Fruit fly (Drosophila melanogaster) whole organism, embryonic: ENCODE results near the gene ct.
A peak's percentile ranks its signal among the peaks of the same experiment; 100 is the strongest.

Experiments
- Bdp1 ChIP-seq: fragments of 200-800 bp; sonication (Bioruptor generic); optimal IDR thresholded peaks from 3 replicates; lab custom pipeline; 2016; ENCODE audit warnings: missing biosample characterization, missing genetic modification characterization
- Blimp-1 ChIP-seq: fragments of 200-800 bp; sonication (Bioruptor generic); optimal IDR thresholded peaks from 3 replicates; lab custom pipeline; 2018; ENCODE audit warnings: missing biosample characterization, missing genetic modification characterization, mild to moderate bottlenecking, moderate library complexity, missing genetic modification reagents
- CG10366 ChIP-seq: fragments of 200-800 bp; sonication (Bioruptor generic); IDR thresholded peaks from 2 replicates; pipeline ENCODE4 v1.3.6; 2022; ENCODE audit warnings: missing biosample characterization, missing genetic modification characterization
- CG10654 ChIP-seq: fragments of 200-800 bp; sonication (Bioruptor generic); optimal IDR thresholded peaks from 2 replicates; lab custom pipeline; 2016; ENCODE audit warnings: missing biosample characterization, missing genetic modification characterization
- CG12236 ChIP-seq: fragments of 200-800 bp; sonication (Bioruptor generic); optimal IDR thresholded peaks from 2 replicates; lab custom pipeline; 2016; ENCODE audit warnings: missing biosample characterization, missing genetic modification characterization
- CG1233 ChIP-seq: fragments of 200-800 bp; sonication (Bioruptor generic); optimal IDR thresholded peaks from 4 replicates; lab custom pipeline; 2018; ENCODE audit warnings: missing biosample characterization, mild to moderate bottlenecking, missing genetic modification characterization
- CG12391 ChIP-seq: fragments of 200-800 bp; sonication (Bioruptor generic); optimal IDR thresholded peaks from 3 replicates; lab custom pipeline; 2018; ENCODE audit warnings: missing biosample characterization, mild to moderate bottlenecking, missing genetic modification characterization, moderate library complexity
- CG14860 ChIP-seq: fragments of 200-800 bp; sonication (Bioruptor generic); IDR thresholded peaks from 3 replicates; pipeline ENCODE4 v1.3.6; 2022; ENCODE audit warnings: missing biosample characterization, missing genetic modification characterization; ENCODE audit not compliant: partially characterized antibody
- CG15479 ChIP-seq: fragments of 200-800 bp; sonication (Bioruptor generic); optimal IDR thresholded peaks from 3 replicates; lab custom pipeline; 2019; ENCODE audit warnings: missing biosample characterization, mild to moderate bottlenecking, missing genetic modification characterization, moderate library complexity
- CG2889 ChIP-seq: fragments of 200-800 bp; sonication (Bioruptor generic); IDR thresholded peaks from 3 replicates; pipeline ENCODE4 v1.3.6; 2022; ENCODE audit warnings: missing biosample characterization, missing genetic modification characterization
- CG30403 ChIP-seq: fragments of 200-800 bp; sonication (Bioruptor generic); optimal IDR thresholded peaks from 3 replicates; lab custom pipeline; 2016; ENCODE audit warnings: missing biosample characterization, missing genetic modification characterization
- CG32767 ChIP-seq: fragments of 200-800 bp; sonication (Bioruptor generic); IDR thresholded peaks from 2 replicates; pipeline ENCODE4 v1.3.6; 2022; ENCODE audit warnings: missing biosample characterization, missing genetic modification characterization
- CG33557 ChIP-seq: fragments of 200-800 bp; sonication (Bioruptor generic); optimal IDR thresholded peaks from 2 replicates; lab custom pipeline; 2019; ENCODE audit warnings: missing biosample characterization, mild to moderate bottlenecking, missing genetic modification characterization, moderate library complexity
- CG6689 ChIP-seq: fragments of 200-800 bp; sonication (Bioruptor generic); IDR thresholded peaks from 2 replicates; pipeline ENCODE4 v1.3.6; 2022; ENCODE audit warnings: missing biosample characterization, missing genetic modification characterization
- CG6854 ChIP-seq: fragments of 200-800 bp; sonication (Bioruptor generic); optimal IDR thresholded peaks from 3 replicates; lab custom pipeline; 2017; ENCODE audit warnings: missing biosample characterization, mild to moderate bottlenecking, missing genetic modification characterization
- CG8924 ChIP-seq: fragments of 200-800 bp; optimal IDR thresholded peaks from 3 replicates; lab custom pipeline; 2019; ENCODE audit warnings: missing biosample characterization, mild to moderate bottlenecking, missing genetic modification characterization, moderate library complexity
- CrebB ChIP-seq: fragments of 200-800 bp; sonication (Bioruptor generic); optimal IDR thresholded peaks from 3 replicates; lab custom pipeline; 2018; ENCODE audit warnings: missing biosample characterization, mild to moderate bottlenecking, missing genetic modification characterization
- D ChIP-seq, 2 experiments: fragments of 200-800 bp in 1 of 2; fragments of >200 bp in 1 of 2; sonication (Bioruptor generic) in 1 of 2; optimal IDR thresholded peaks; 2 replicates in 1 of 2; 3 replicates in 1 of 2; lab custom pipeline; 2017; ENCODE audit warnings: mild to moderate bottlenecking in 1 of 2, missing biosample characterization in 1 of 2, missing genetic modification characterization in 1 of 2, missing genetic modification reagents in 1 of 2
- Dek ChIP-seq: fragments of 200-800 bp; sonication (Bioruptor generic); optimal IDR thresholded peaks from 3 replicates; lab custom pipeline; 2019; ENCODE audit warnings: missing biosample characterization, mild to moderate bottlenecking, missing genetic modification characterization, moderate library complexity
- Dfd ChIP-seq, 2 experiments: fragments of >200 bp; optimal IDR thresholded peaks; 2 replicates each; lab custom pipeline; 2017; ENCODE audit warnings: missing biosample characterization in 2 of 2, missing genetic modification characterization in 2 of 2
- Dll ChIP-seq: fragments of 200-800 bp; sonication (Bioruptor generic); IDR thresholded peaks from 4 replicates; pipeline ENCODE4 v1.3.6; 2022; ENCODE audit warnings: missing biosample characterization, missing genetic modification characterization; ENCODE audit not compliant: partially characterized antibody
- Fer1 ChIP-seq: fragments of 200-800 bp; sonication (Bioruptor generic); optimal IDR thresholded peaks from 2 replicates; lab custom pipeline; 2017; ENCODE audit warnings: missing biosample characterization, mild to moderate bottlenecking, missing genetic modification characterization
- Hand ChIP-seq: fragments of 200-800 bp; sonication (Bioruptor generic); optimal IDR thresholded peaks from 2 replicates; lab custom pipeline; 2017; ENCODE audit warnings: mild to moderate bottlenecking, missing biosample characterization, missing genetic modification reagents, missing genetic modification characterization
- Hr78 ChIP-seq, 2 experiments: fragments of 200-800 bp in 1 of 2; fragments of >200 bp in 1 of 2; sonication (Bioruptor generic) in 1 of 2; optimal IDR thresholded peaks; 2 replicates each; lab custom pipeline; 2017 to 2019; ENCODE audit warnings: missing biosample characterization in 2 of 2, missing genetic modification characterization in 2 of 2, mild to moderate bottlenecking in 1 of 2, moderate library complexity in 1 of 2
- Ptx1 ChIP-seq: fragments of 200-800 bp; sonication (Bioruptor generic); IDR thresholded peaks from 2 replicates; pipeline ENCODE4 v1.3.6; 2022; ENCODE audit warnings: missing biosample characterization, missing genetic modification characterization
- abd-A ChIP-seq: fragments of 200-800 bp; sonication (Bioruptor generic); optimal IDR thresholded peaks from 3 replicates; lab custom pipeline; 2019; ENCODE audit warnings: missing biosample characterization, mild to moderate bottlenecking, missing genetic modification characterization, moderate library complexity
- ac ChIP-seq: fragments of 200-800 bp; sonication (Bioruptor generic); optimal IDR thresholded peaks from 3 replicates; lab custom pipeline; 2017; ENCODE audit warnings: missing biosample characterization, mild to moderate bottlenecking, missing genetic modification characterization
- amos ChIP-seq: fragments of 200-800 bp; sonication (Bioruptor generic); IDR thresholded peaks from 2 replicates; pipeline ENCODE4 v1.3.6; 2022; ENCODE audit warnings: missing biosample characterization, missing genetic modification characterization; ENCODE audit not compliant: partially characterized antibody
- ara ChIP-seq: fragments of 200-800 bp; sonication (Bioruptor generic); IDR thresholded peaks from 2 replicates; pipeline ENCODE4 v1.3.6; 2022; ENCODE audit warnings: missing biosample characterization, missing genetic modification characterization
- cas ChIP-seq: fragments of 200-800 bp; sonication (Bioruptor generic); IDR thresholded peaks from 2 replicates; pipeline ENCODE4 v1.3.6; 2022; ENCODE audit warnings: missing biosample characterization, missing genetic modification characterization
- crol ChIP-seq: fragments of 200-800 bp; sonication (Bioruptor generic); IDR thresholded peaks from 2 replicates; pipeline ENCODE4 v1.3.6; 2022; ENCODE audit warnings: missing biosample characterization, missing genetic modification characterization
- crp ChIP-seq, 2 experiments: fragments of 200-800 bp; sonication (Bioruptor generic); optimal IDR thresholded peaks; 2 replicates in 1 of 2; 3 replicates in 1 of 2; lab custom pipeline; 2017; ENCODE audit warnings: missing biosample characterization in 2 of 2, missing genetic modification characterization in 2 of 2, mild to moderate bottlenecking in 1 of 2, moderate library complexity in 1 of 2
- emc ChIP-seq: fragments of 200-800 bp; sonication (Bioruptor generic); optimal IDR thresholded peaks from 2 replicates; lab custom pipeline; 2016; ENCODE audit warnings: missing biosample characterization, missing genetic modification characterization
- ind ChIP-seq: fragments of 200-800 bp; sonication (Bioruptor generic); optimal IDR thresholded peaks from 3 replicates; lab custom pipeline; 2016; ENCODE audit warnings: missing biosample characterization, missing genetic modification characterization
- jigr1 ChIP-seq: fragments of 200-800 bp; sonication (Bioruptor generic); IDR thresholded peaks from 3 replicates; pipeline ENCODE4 v1.3.6; 2022; ENCODE audit warnings: missing biosample characterization, missing genetic modification characterization
- klu ChIP-seq: fragments of 200-800 bp; sonication (Bioruptor generic); IDR thresholded peaks from 2 replicates; pipeline ENCODE4 v1.3.6; 2022; ENCODE audit warnings: missing biosample characterization, missing genetic modification characterization
- nau ChIP-seq: fragments of 200-800 bp; sonication (Bioruptor generic); optimal IDR thresholded peaks from 3 replicates; lab custom pipeline; 2017; ENCODE audit warnings: missing biosample characterization, mild to moderate bottlenecking, missing genetic modification characterization, missing genetic modification reagents
- nerfin-2 ChIP-seq: fragments of 200-800 bp; sonication (Bioruptor generic); IDR thresholded peaks from 2 replicates; pipeline ENCODE4 v1.3.6; 2022; ENCODE audit warnings: missing biosample characterization, missing genetic modification characterization; ENCODE audit not compliant: partially characterized antibody
- nmo ChIP-seq: fragments of 200-800 bp; sonication (Bioruptor generic); optimal IDR thresholded peaks from 2 replicates; lab custom pipeline; 2018; ENCODE audit warnings: missing biosample characterization, mild to moderate bottlenecking, missing genetic modification characterization, moderate library complexity
- odd ChIP-seq: fragments of 200-800 bp; sonication (Bioruptor generic); optimal IDR thresholded peaks from 2 replicates; lab custom pipeline; 2017; ENCODE audit warnings: missing biosample characterization, mild to moderate bottlenecking, missing genetic modification characterization
- org-1 ChIP-seq: fragments of 200-800 bp; sonication (Bioruptor generic); optimal IDR thresholded peaks from 2 replicates; lab custom pipeline; 2017; ENCODE audit warnings: missing biosample characterization, missing genetic modification characterization
- pan ChIP-seq, 4 experiments: fragments of >200 bp in 3 of 4; fragments of 200-800 bp in 1 of 4; sonication (Bioruptor generic) in 1 of 4; optimal IDR thresholded peaks in 3 of 4; IDR thresholded peaks in 1 of 4; 2 replicates each; pipeline versions ENCODE4 v1.3.6 to Lab custom; 2017 to 2022; ENCODE audit warnings: missing biosample characterization in 2 of 4, missing genetic modification characterization in 2 of 4, mixed read lengths in 1 of 4
- peb ChIP-seq: fragments of 200-800 bp; sonication (Bioruptor generic); IDR thresholded peaks from 2 replicates; pipeline ENCODE4 v1.3.6; 2022; ENCODE audit warnings: missing biosample characterization, missing genetic modification characterization
- sc ChIP-seq, 3 experiments: fragments of >200 bp in 2 of 3; fragments of 200-800 bp in 1 of 3; sonication (Bioruptor generic) in 1 of 3; optimal IDR thresholded peaks; 2 replicates in 2 of 3; 3 replicates in 1 of 3; lab custom pipeline; 2017; ENCODE audit warnings: mild to moderate bottlenecking in 1 of 3, missing biosample characterization in 1 of 3, missing genetic modification characterization in 1 of 3, missing genetic modification reagents in 1 of 3
- sd ChIP-seq: fragments of 200-800 bp; sonication (Bioruptor generic); optimal IDR thresholded peaks from 3 replicates; lab custom pipeline; 2018; ENCODE audit warnings: missing biosample characterization, mild to moderate bottlenecking, missing genetic modification characterization, moderate library complexity
- sim ChIP-seq: fragments of 200-800 bp; sonication (Bioruptor generic); IDR thresholded peaks from 2 replicates; pipeline ENCODE4 v1.3.6; 2022; ENCODE audit warnings: missing biosample characterization, missing genetic modification characterization
- trem ChIP-seq: fragments of 200-800 bp; optimal IDR thresholded peaks from 3 replicates; lab custom pipeline; 2019; ENCODE audit warnings: missing biosample characterization, mild to moderate bottlenecking, missing genetic modification characterization, moderate library complexity
- twi ChIP-seq: fragments of 200-800 bp; optimal IDR thresholded peaks from 2 replicates; lab custom pipeline; 2019; ENCODE audit warnings: missing biosample characterization, mild to moderate bottlenecking, missing genetic modification characterization, moderate library complexity

Gene ct

DNA sequence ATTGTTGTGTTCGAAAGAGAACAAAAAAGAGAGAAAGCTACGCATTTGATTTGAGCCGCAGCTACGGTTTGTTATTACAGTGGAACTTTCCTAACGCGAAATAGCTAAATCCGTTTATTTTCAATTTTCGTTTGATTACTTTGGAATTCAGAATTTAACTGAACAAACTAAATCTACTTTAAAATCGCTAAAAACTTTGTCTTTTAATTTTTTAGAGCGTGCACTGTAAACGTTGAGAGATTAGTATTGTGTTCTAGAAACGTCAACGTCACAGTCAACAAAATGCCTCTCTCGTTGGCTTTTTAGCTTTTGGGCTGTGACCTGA is 84.5 kb downstream of the ct start (continued):
- TF ChIP-seq CG10654 (GFP tag; lab: Kevin White, UChicago) (peak; percentile 40), CG8924 (peak; percentile 57), jigr1 (GFP tag; lab: Robert Waterston, UW) (no peak), CG12236 (peak; percentile 34), CG15479 (GFP tag; lab: Kevin White, UChicago) (no peak), CG12391 (tag; lab: Kevin White, UChicago) (peak; percentile 71), Dll (GFP tag; lab: Robert Waterston, UW) (no peak), abd-A (tag; lab: Kevin White, UChicago) (no peak), Fer1 (GFP tag; lab: Kevin White, UChicago) (peak; percentile 78), Hand (GFP tag; lab: Kevin White, UChicago) (peak; percentile 55), CG32767 (GFP tag; lab: Robert Waterston, UW) (peak; percentile 75), CrebB (tag; lab: Kevin White, UChicago) (peak; percentile 34), D (optimal IDR thresholded peaks at IDR 0.05; lab: Kevin White, UChicago) (no peak), D (GFP tag; optimal IDR thresholded peaks at IDR 0.05; lab: Kevin White, UChicago) (no peak), amos (GFP tag; lab: Robert Waterston, UW) (no peak), odd (GFP tag; lab: Kevin White, UChicago) (no peak), ind (GFP tag; lab: Kevin White, UChicago) (peak; percentile 71), CG14860 (GFP tag; lab: Robert Waterston, UW) (no peak), klu (GFP tag; lab: Robert Waterston, UW) (0 out of 2 replicates have a peak, but pooled peaks have one; percentile 13), twi (tag; lab: Kevin White, UChicago) (no peak), trem (peak; percentile 31), CG10366 (peak; percentile 73), Bdp1 (GFP tag; lab: Kevin White, UChicago) (no peak), Dek (peak; percentile 79), CG30403 (GFP tag; lab: Kevin White, UChicago) (peak; percentile 55), cas (GFP tag; lab: Robert Waterston, UW) (peak; percentile 44; the same call in 1 of the 2 replicates), crp (GFP tag; optimal IDR thresholded peaks at IDR 0.05; lab: Kevin White, UChicago) (no peak), CG6689 (GFP tag; lab: Robert Waterston, UW) (peak; percentile 80), CG6854 (GFP tag; lab: Kevin White, UChicago) (no peak), emc (GFP tag; lab: Kevin White, UChicago) (peak; percentile 31), ac (GFP tag; lab: Kevin White, UChicago) (no peak), nmo (peak; percentile 61), Blimp-1 (GFP tag; lab: Kevin White, UChicago) (peak; percentile 69), nerfin-2 (GFP tag; lab: Robert Waterston, UW) (no peak), CG1233 (GFP tag; lab: Kevin White, UChicago) (peak; percentile 38), pan (optimal IDR thresholded peaks at IDR 0.05; lab: Kevin White, UChicago) (no peak), pan (GFP tag; optimal IDR thresholded peaks at IDR 0.05 in 1 of 2, IDR thresholded peaks at IDR 0.05 in 1 of 2) (peak in 1 of 2 experiments; percentile 78), CG2889 (GFP tag; lab: Robert Waterston, UW) (peak; percentile 61; the same call in 2 of the 3 replicates), CG33557 (GFP tag; lab: Kevin White, UChicago) (no peak), org-1 (GFP tag; lab: Kevin White, UChicago) (peak; percentile 45), sim (GFP tag; lab: Robert Waterston, UW) (no peak), crol (GFP tag; lab: Robert Waterston, UW) (no peak), ara (GFP tag; lab: Robert Waterston, UW) (peak; percentile 74; the same call in 1 of the 2 replicates), sd (no peak), Hr78 (GFP tag; optimal IDR thresholded peaks at IDR 0.05; lab: Kevin White, UChicago) (peak in 1 of 2 experiments; percentile 36), Ptx1 (GFP tag; lab: Robert Waterston, UW) (peak; percentile 80), Dfd (GFP tag; optimal IDR thresholded peaks at IDR 0.05; lab: Kevin White, UChicago) (no peak), nau (GFP tag; lab: Kevin White, UChicago) (peak; percentile 19), sc (optimal IDR thresholded peaks at IDR 0.05; lab: Kevin White, UChicago) (no peak), sc (GFP tag; optimal IDR thresholded peaks at IDR 0.05; lab: Kevin White, UChicago) (peak; percentile 17), peb (GFP tag; lab: Robert Waterston, UW) (peak; percentile 49; the same call in 1 of the 2 replicates)
